ENCODE assay signal across 5 worm cellular contexts in the genomic region with DNA sequence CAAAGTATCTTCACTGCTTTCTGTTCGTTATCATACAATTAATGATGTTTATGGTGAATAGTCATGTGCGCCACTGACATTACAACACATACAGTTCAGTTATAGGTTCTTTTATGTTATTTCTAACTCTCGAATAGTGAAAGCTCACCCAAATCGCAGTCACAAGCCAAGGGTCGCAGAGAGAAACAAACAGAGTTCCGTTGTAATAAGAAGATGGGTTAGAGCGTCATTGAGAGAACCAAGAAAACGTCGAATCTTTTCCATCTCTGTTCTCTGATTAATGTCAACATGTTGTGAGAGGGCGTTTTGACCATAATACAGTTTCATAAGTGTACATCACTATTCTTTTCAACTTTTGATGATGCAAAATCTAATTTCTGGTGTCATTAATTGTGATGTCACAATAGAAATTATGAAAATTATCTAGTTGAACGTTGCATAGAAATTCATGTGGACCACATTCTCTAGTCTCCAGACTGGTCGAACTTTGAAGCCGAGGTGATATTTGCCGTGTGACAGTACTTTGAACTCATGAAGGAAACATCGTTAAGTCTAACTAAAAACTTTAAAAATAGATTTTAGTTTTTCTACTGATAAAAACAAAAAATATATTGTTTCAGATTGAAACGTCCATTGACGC.
A peak's percentile ranks its signal among the peaks of the same experiment; 100 is the strongest.
TF ChIP-seq lines count a peak whose summit lies in the region.

No protein-coding gene starts in this region.

TF ChIP-seq in whole organism, L1 larva, 84 proteins besides CTCF, POLR2A, EP300 and RAD21 (continues in another document):
- no peak for TF ChIP-seq C04F5.9 (tag; optimal IDR thresholded peaks at IDR 0.05; lab: Kevin White, UChicago)
- TF ChIP-seq dpl-1 (GFP tag; optimal IDR thresholded peaks at IDR 0.05; lab: Kevin White, UChicago): peak in 2 of 3 experiments; percentile 13 to 19
- TF ChIP-seq pax-3 (tag; optimal IDR thresholded peaks at IDR 0.05; lab: Kevin White, UChicago): no peak
- no peak for TF ChIP-seq aha-1 (tag; optimal IDR thresholded peaks at IDR 0.05; lab: Kevin White, UChicago)
- TF ChIP-seq jun-1 (tag; optimal IDR thresholded peaks at IDR 0.05; lab: Kevin White, UChicago): no peak
- TF ChIP-seq rnt-1 (tag; optimal IDR thresholded peaks at IDR 0.05; lab: Kevin White, UChicago): no peak
- TF ChIP-seq nhr-19 (GFP tag; conservative IDR thresholded peaks at IDR 0.05; lab: Robert Waterston, UW): peak; percentile 69
- no peak for TF ChIP-seq zag-1 (tag; optimal IDR thresholded peaks at IDR 0.05; lab: Kevin White, UChicago)
- TF ChIP-seq efl-3 (GFP tag; optimal IDR thresholded peaks at IDR 0.05; lab: Kevin White, UChicago): no peak
- TF ChIP-seq ztf-4 (tag; optimal IDR thresholded peaks at IDR 0.05; lab: Kevin White, UChicago): peak; percentile 34
- TF ChIP-seq C16A3.4 (tag; optimal IDR thresholded peaks at IDR 0.05; lab: Kevin White, UChicago): peak; percentile 16
- TF ChIP-seq ama-1 (optimal IDR thresholded peaks at IDR 0.05; lab: Kevin White, UChicago): peak; percentile 27
- no peak for TF ChIP-seq efl-1 (optimal IDR thresholded peaks at IDR 0.05; lab: Kevin White, UChicago)
- peak in 1 of 2 experiments; percentile 82 for TF ChIP-seq efl-1 (GFP tag; optimal IDR thresholded peaks at IDR 0.05 in 1 of 2; lab: Kevin White, UChicago)
- TF ChIP-seq mdl-1 (tag; optimal IDR thresholded peaks at IDR 0.05; lab: Kevin White, UChicago): peak in 1 of 2 experiments; percentile 3
- TF ChIP-seq F16B12.6 (tag; optimal IDR thresholded peaks at IDR 0.05; lab: Kevin White, UChicago): no peak

TF ChIP-seq in whole organism, L2 larva, 48 proteins besides CTCF, POLR2A, EP300 and RAD21:
- no peak for TF ChIP-seq ztf-1 (GFP tag; conservative IDR thresholded peaks at IDR 0.05; lab: Robert Waterston, UW)
- TF ChIP-seq C34F6.9 (tag; optimal IDR thresholded peaks at IDR 0.05; lab: Kevin White, UChicago): peak; percentile 15
- TF ChIP-seq nhr-25 (tag; optimal IDR thresholded peaks at IDR 0.05; lab: Kevin White, UChicago): peak; percentile 41
- TF ChIP-seq ceh-16 (tag; optimal IDR thresholded peaks at IDR 0.05; lab: Kevin White, UChicago): no peak
- no peak for TF ChIP-seq dmd-4 (tag; optimal IDR thresholded peaks at IDR 0.05; lab: Kevin White, UChicago)
- peak; percentile 57 for TF ChIP-seq ama-1 (optimal IDR thresholded peaks at IDR 0.05; lab: Kevin White, UChicago)
- TF ChIP-seq nhr-12 (tag; optimal IDR thresholded peaks at IDR 0.05; lab: Kevin White, UChicago): no peak
- peak; percentile 6 for TF ChIP-seq crh-2 (tag; optimal IDR thresholded peaks at IDR 0.05; lab: Kevin White, UChicago)
- peak; percentile 29 for TF ChIP-seq fos-1 (tag; optimal IDR thresholded peaks at IDR 0.05; lab: Kevin White, UChicago)
- TF ChIP-seq nhr-129 (tag; optimal IDR thresholded peaks at IDR 0.05; lab: Kevin White, UChicago): peak; percentile 65
- peak; percentile 83 for TF ChIP-seq blmp-1 (tag; optimal IDR thresholded peaks at IDR 0.05; lab: Kevin White, UChicago; ENCODE audit: insufficient read depth)
- TF ChIP-seq lsy-2 (tag; optimal IDR thresholded peaks at IDR 0.05; lab: Kevin White, UChicago): peak in 1 of 2 experiments; percentile 39
- TF ChIP-seq sma-9 (GFP tag; optimal IDR thresholded peaks at IDR 0.05; lab: Kevin White, UChicago): peak; percentile 33
- TF ChIP-seq sma-9 (tag; optimal IDR thresholded peaks at IDR 0.05; lab: Kevin White, UChicago): no peak
- TF ChIP-seq nhr-21 (tag; optimal IDR thresholded peaks at IDR 0.05; lab: Kevin White, UChicago): peak; percentile 33
- peak; percentile 45 for TF ChIP-seq ztf-4 (tag; optimal IDR thresholded peaks at IDR 0.05; lab: Kevin White, UChicago)
- TF ChIP-seq gmeb-1 (tag; optimal IDR thresholded peaks at IDR 0.05; lab: Kevin White, UChicago): no peak

TF ChIP-seq in whole organism, L3 larva, 47 proteins besides CTCF, POLR2A, EP300 and RAD21 (continues in another document):
- TF ChIP-seq nhr-43 (tag; optimal IDR thresholded peaks at IDR 0.05; lab: Kevin White, UChicago; ENCODE audit: poor library complexity, severe bottlenecking) (peak; percentile 15), snpc-4 (tag; optimal IDR thresholded peaks at IDR 0.05; lab: Kevin White, UChicago) (no peak), pha-4 (tag; optimal IDR thresholded peaks at IDR 0.05; lab: Kevin White, UChicago) (peak; percentile 71), elt-3 (tag; optimal IDR thresholded peaks at IDR 0.05; lab: Kevin White, UChicago) (no peak), fos-1 (tag; optimal IDR thresholded peaks at IDR 0.05; lab: Kevin White, UChicago) (no peak), nhr-76 (tag; optimal IDR thresholded peaks at IDR 0.05; lab: Kevin White, UChicago) (no peak), ZK546.5 (tag; optimal IDR thresholded peaks at IDR 0.05; lab: Kevin White, UChicago) (no peak), nhr-25 (tag; optimal IDR thresholded peaks at IDR 0.05; lab: Kevin White, UChicago) (peak; percentile 24), lin-39 (tag; optimal IDR thresholded peaks at IDR 0.05; lab: Kevin White, UChicago) (peak; percentile 9), nhr-67 (tag; optimal IDR thresholded peaks at IDR 0.05; lab: Kevin White, UChicago) (no peak), jun-1 (tag; optimal IDR thresholded peaks at IDR 0.05; lab: Kevin White, UChicago) (peak; percentile 60), skn-1 (tag; optimal IDR thresholded peaks at IDR 0.05; lab: Kevin White, UChicago) (peak; percentile 42), nhr-237 (tag; optimal IDR thresholded peaks at IDR 0.05; lab: Kevin White, UChicago) (no peak), nfya-1 (tag; optimal IDR thresholded peaks at IDR 0.05; lab: Kevin White, UChicago; ENCODE audit: insufficient read depth) (no peak), elt-2 (tag; optimal IDR thresholded peaks at IDR 0.05; lab: Kevin White, UChicago) (peak; percentile 54), unc-62 (GFP tag; optimal IDR thresholded peaks at IDR 0.05; lab: Kevin White, UChicago) (no peak), ceh-28 (tag; optimal IDR thresholded peaks at IDR 0.05; lab: Kevin White, UChicago) (no peak), fkh-2 (tag; optimal IDR thresholded peaks at IDR 0.05; lab: Kevin White, UChicago) (no peak)

TF ChIP-seq in whole organism, L4 larva, 104 proteins besides CTCF, POLR2A, EP300 and RAD21 (continues in another document):
- TF ChIP-seq Y105C5A.15 (GFP tag; IDR thresholded peaks at IDR 0.05; lab: Robert Waterston, UW) (no peak), pqm-1 (tag; optimal IDR thresholded peaks at IDR 0.05; lab: Kevin White, UChicago) (peak; percentile 6), fkh-10 (GFP tag; optimal IDR thresholded peaks at IDR 0.05; lab: Kevin White, UChicago) (no peak), php-3 (GFP tag; IDR thresholded peaks at IDR 0.05; lab: Robert Waterston, UW) (peak; percentile 82), lin-29 (GFP tag; IDR thresholded peaks at IDR 0.05; lab: Robert Waterston, UW) (no peak), mxl-2 (GFP tag; conservative IDR thresholded peaks at IDR 0.05; lab: Robert Waterston, UW) (no peak), tag-97 (GFP tag; IDR thresholded peaks at IDR 0.05; lab: Robert Waterston, UW) (no peak), unc-39 (tag; optimal IDR thresholded peaks at IDR 0.05; lab: Kevin White, UChicago) (no peak), zfp-2 (tag; optimal IDR thresholded peaks at IDR 0.05; lab: Kevin White, UChicago) (no peak), F10B5.3 (tag; optimal IDR thresholded peaks at IDR 0.05; lab: Kevin White, UChicago) (no peak), rbr-2 (tag; optimal IDR thresholded peaks at IDR 0.05; lab: Kevin White, UChicago) (no peak), ZK337.2 (GFP tag; IDR thresholded peaks at IDR 0.05; lab: Robert Waterston, UW) (no peak), arid-1 (GFP tag; conservative IDR thresholded peaks at IDR 0.05; lab: Robert Waterston, UW) (0 out of 2 replicates have a peak, but pooled peaks have one; percentile 10), mdl-1 (tag; optimal IDR thresholded peaks at IDR 0.05; lab: Kevin White, UChicago) (peak in 1 of 2 experiments; percentile 26), T20F7.1 (GFP tag; optimal IDR thresholded peaks at IDR 0.05; lab: Kevin White, UChicago) (peak; percentile 17), set-16 (GFP tag; IDR thresholded peaks at IDR 0.05; lab: Robert Waterston, UW) (no peak), dpl-1 (GFP tag; optimal IDR thresholded peaks at IDR 0.05; lab: Kevin White, UChicago) (no peak), dmd-6 (GFP tag; IDR thresholded peaks at IDR 0.05; lab: Robert Waterston, UW) (peak; percentile 32; the same call in 1 of the 2 replicates), snpc-1.2 (GFP tag; IDR thresholded peaks at IDR 0.05; lab: Robert Waterston, UW) (no peak)

TF ChIP-seq in whole organism, young adult, 124 proteins besides CTCF, POLR2A, EP300 and RAD21 (continues in another document):
- TF ChIP-seq ekl-4 (GFP tag; IDR thresholded peaks at IDR 0.05; lab: Robert Waterston, UW) (no peak), unc-130 (GFP tag; optimal IDR thresholded peaks at IDR 0.05; lab: Kevin White, UChicago) (no peak), ets-4 (GFP tag; optimal IDR thresholded peaks at IDR 0.05; lab: Kevin White, UChicago) (peak; percentile 61), lsy-27 (tag; optimal IDR thresholded peaks at IDR 0.05; lab: Kevin White, UChicago; ENCODE audit: borderline replicate concordance, insufficient read depth) (no peak), nhr-80 (tag; optimal IDR thresholded peaks at IDR 0.05; lab: Kevin White, UChicago) (peak; percentile 26), aptf-2 (GFP tag; conservative IDR thresholded peaks at IDR 0.05; lab: Robert Waterston, UW) (no peak), T26A5.8 (tag; optimal IDR thresholded peaks at IDR 0.05; lab: Kevin White, UChicago) (no peak), rcor-1 (GFP tag; IDR thresholded peaks at IDR 0.05; lab: Robert Waterston, UW) (no peak), B0336.3 (GFP tag; IDR thresholded peaks at IDR 0.05; lab: Robert Waterston, UW) (peak; percentile 24; the same call in 1 of the 2 replicates), snpc-3.4 (tag; optimal IDR thresholded peaks at IDR 0.05; lab: Kevin White, UChicago) (no peak), nfyb-1 (GFP tag; IDR thresholded peaks at IDR 0.05; lab: Robert Waterston, UW) (peak; percentile 40; the same call in 1 of the 2 replicates), nhr-120 (GFP tag; IDR thresholded peaks at IDR 0.05; lab: Robert Waterston, UW) (no peak), F57A8.1 (GFP tag; optimal IDR thresholded peaks at IDR 0.05; lab: Kevin White, UChicago) (no peak), hmg-1.2 (GFP tag; IDR thresholded peaks at IDR 0.05; lab: Robert Waterston, UW) (no peak), lin-54 (GFP tag; optimal IDR thresholded peaks at IDR 0.05; lab: Kevin White, UChicago) (no peak), mcd-1 (GFP tag; IDR thresholded peaks at IDR 0.05; lab: Robert Waterston, UW) (peak; percentile 15; the same call in 1 of the 2 replicates), F33H1.4 (GFP tag; IDR thresholded peaks at IDR 0.05; lab: Robert Waterston, UW) (no peak), egl-18 (GFP tag; IDR thresholded peaks at IDR 0.05; lab: Robert Waterston, UW) (no peak), tbp1 (GFP tag; optimal IDR thresholded peaks at IDR 0.05; lab: Kevin White, UChicago) (no peak), cebp-1 (GFP tag; IDR thresholded peaks at IDR 0.05; lab: Robert Waterston, UW) (no peak), cebp-1 (tag; optimal IDR thresholded peaks at IDR 0.05; lab: Kevin White, UChicago) (peak; percentile 44), lir-1 (GFP tag; conservative IDR thresholded peaks at IDR 0.05; lab: Robert Waterston, UW) (no peak; the same call in 1 of the 2 replicates), lag-1 (GFP tag; IDR thresholded peaks at IDR 0.05; lab: Robert Waterston, UW) (no peak)
